Worm (Caenorhabditis elegans): ENCODE data around the gene mlc-7.

Gene mlc-7

DNA sequence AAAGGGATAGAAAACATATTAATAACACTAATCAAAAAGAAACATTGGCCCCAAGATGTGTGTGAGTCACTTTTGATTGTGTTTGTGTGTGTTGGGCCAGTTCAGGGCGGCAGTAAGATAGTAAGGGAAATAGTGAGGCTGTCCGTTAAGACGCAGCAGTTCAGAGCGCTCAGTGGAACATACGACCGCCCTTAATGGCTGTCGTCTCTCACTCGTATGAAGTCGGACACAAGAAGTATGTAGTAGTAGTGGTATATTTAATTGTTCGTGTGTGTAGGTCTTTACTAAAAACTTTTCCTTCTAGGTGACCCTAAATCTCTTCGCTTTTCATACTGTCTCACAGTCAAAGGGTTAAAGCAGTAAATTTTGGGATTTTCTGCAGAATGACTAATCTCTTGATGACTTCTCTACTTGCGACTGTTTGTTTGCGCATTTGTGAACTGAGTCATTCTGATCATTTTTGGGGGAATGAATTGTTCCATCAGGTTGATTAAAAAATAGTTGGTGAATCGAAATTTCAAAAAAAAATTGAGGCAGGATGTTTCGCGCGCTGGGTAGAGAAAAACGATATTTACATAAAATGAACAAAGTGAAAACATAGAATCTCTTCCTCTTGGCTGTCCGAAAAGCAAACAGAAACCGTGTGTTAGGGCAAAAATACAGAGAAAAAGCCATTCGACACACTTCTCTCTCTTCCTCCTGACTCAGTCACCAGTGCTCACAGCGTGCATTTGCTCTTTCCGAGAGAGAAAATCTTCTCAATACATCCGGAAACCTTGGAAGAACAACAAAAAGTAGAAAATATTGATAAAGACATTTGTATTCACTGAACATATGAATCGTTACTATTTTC, 12.2 kb downstream of the mlc-7 start:
- TF ChIP-seq gei-17 (GFP tag; optimal IDR thresholded peaks at IDR 0.05): peak; percentile 18
- peak; percentile 2 for TF ChIP-seq ztf-22 (GFP tag; optimal IDR thresholded peaks at IDR 0.05)
- TF ChIP-seq lin-35 (GFP tag; optimal IDR thresholded peaks at IDR 0.05): peak in 1 of 3 experiments; percentile 15
- TF ChIP-seq nhr-80 (tag; optimal IDR thresholded peaks at IDR 0.05): peak; percentile 49
- TF ChIP-seq lin-26 (GFP tag; IDR thresholded peaks at IDR 0.05): 0 out of 2 replicates have a peak, but pooled peaks have one; percentile 31
- peak; percentile 23 for TF ChIP-seq efl-1 (GFP tag; optimal IDR thresholded peaks at IDR 0.05)
- TF ChIP-seq athp-1 (tag; optimal IDR thresholded peaks at IDR 0.05): peak; percentile 45
- TF ChIP-seq egl-44 (GFP tag; IDR thresholded peaks at IDR 0.05): 0 out of 2 replicates have a peak, but pooled peaks have one; percentile 11
- peak; percentile 9 for TF ChIP-seq attf-5 (GFP tag; optimal IDR thresholded peaks at IDR 0.05)
- TF ChIP-seq die-1 (tag; optimal IDR thresholded peaks at IDR 0.05): no peak
- TF ChIP-seq B0035.1 (tag; optimal IDR thresholded peaks at IDR 0.05): peak; percentile 33
- TF ChIP-seq F33H1.4 (GFP tag; IDR thresholded peaks at IDR 0.05): 0 out of 2 replicates have a peak, but pooled peaks have one; percentile 7
- no peak for TF ChIP-seq sptf-2 (GFP tag; optimal IDR thresholded peaks at IDR 0.05)
- no peak for TF ChIP-seq lsl-1 (GFP tag; optimal IDR thresholded peaks at IDR 0.05)
- TF ChIP-seq cebp-2 (GFP tag; IDR thresholded peaks at IDR 0.05): no peak
- TF ChIP-seq B0336.3 (GFP tag; IDR thresholded peaks at IDR 0.05): peak; percentile 78
- TF ChIP-seq ama-1 (optimal IDR thresholded peaks at IDR 0.05): no peak
- TF ChIP-seq ama-1 (GFP tag; optimal IDR thresholded peaks at IDR 0.05): no peak
- peak; percentile 62; the same call in 1 of the 2 replicates for TF ChIP-seq C06A6.2 (GFP tag; conservative IDR thresholded peaks at IDR 0.05)
- TF ChIP-seq Y56A3A.18 (GFP tag; IDR thresholded peaks at IDR 0.05): peak; percentile 81; the same call in 1 of the 2 replicates
- TF ChIP-seq F23B12.7 (tag; optimal IDR thresholded peaks at IDR 0.05; ENCODE audit: insufficient read depth): no peak
- no peak for TF ChIP-seq let-607 (tag; optimal IDR thresholded peaks at IDR 0.05)
- TF ChIP-seq bed-2 (GFP tag; IDR thresholded peaks at IDR 0.05): no peak
- TF ChIP-seq nfyb-1 (GFP tag; IDR thresholded peaks at IDR 0.05): peak; percentile 24; the same call in 1 of the 2 replicates
- 0 out of 2 replicates have a peak, but pooled peaks have one; percentile 8 for TF ChIP-seq attf-6 (GFP tag; IDR thresholded peaks at IDR 0.05)
- peak; percentile 73; the same call in 1 of the 2 replicates for TF ChIP-seq madf-3 (GFP tag; IDR thresholded peaks at IDR 0.05)
- TF ChIP-seq cebp-1 (GFP tag; IDR thresholded peaks at IDR 0.05): no peak
- peak; percentile 44 for TF ChIP-seq cebp-1 (tag; optimal IDR thresholded peaks at IDR 0.05)
- peak; percentile 63 for TF ChIP-seq somi-1 (GFP tag; optimal IDR thresholded peaks at IDR 0.05)
- TF ChIP-seq rec-8 (tag; optimal IDR thresholded peaks at IDR 0.05): no peak
- TF ChIP-seq mes-4 (tag; optimal IDR thresholded peaks at IDR 0.05): no peak
- peak; percentile 25 for TF ChIP-seq snpc-3.4 (tag; optimal IDR thresholded peaks at IDR 0.05)
- peak; percentile 30; the same call in 1 of the 2 replicates for TF ChIP-seq D2030.7 (GFP tag; IDR thresholded peaks at IDR 0.05)
- TF ChIP-seq tbp1 (GFP tag; optimal IDR thresholded peaks at IDR 0.05): peak; percentile 16
- TF ChIP-seq dpff-1 (tag; optimal IDR thresholded peaks at IDR 0.05): no peak
- peak; percentile 5 for TF ChIP-seq tlf-1 (GFP tag; optimal IDR thresholded peaks at IDR 0.05)
- peak; percentile 23 for TF ChIP-seq lin-40 (tag; optimal IDR thresholded peaks at IDR 0.05)
- peak; percentile 36; the same call in 1 of the 2 replicates for TF ChIP-seq hmg-1.2 (GFP tag; IDR thresholded peaks at IDR 0.05)
- peak; percentile 54 for TF ChIP-seq pbrm-1 (GFP tag; IDR thresholded peaks at IDR 0.05)
- peak; percentile 40; the same call in 1 of the 2 replicates for TF ChIP-seq hsf-1 (GFP tag; IDR thresholded peaks at IDR 0.05)
- TF ChIP-seq mxl-1 (tag; optimal IDR thresholded peaks at IDR 0.05): no peak
- no peak for TF ChIP-seq F10E7.11 (tag; optimal IDR thresholded peaks at IDR 0.05)
- TF ChIP-seq F39B2.1 (GFP tag; IDR thresholded peaks at IDR 0.05): no peak
- 0 out of 2 replicates have a peak, but pooled peaks have one; percentile 12 for TF ChIP-seq dox-1 (GFP tag; IDR thresholded peaks at IDR 0.05)
- no peak for TF ChIP-seq attf-3 (GFP tag; conservative IDR thresholded peaks at IDR 0.05)
- TF ChIP-seq repo-1 (tag; optimal IDR thresholded peaks at IDR 0.05): peak; percentile 72
